Worm (Caenorhabditis elegans) whole organism, L3 larva: ENCODE measurements around the gene Y45F3A.4.
A peak's percentile ranks its signal among the peaks of the same experiment; 100 is the strongest.

Experiments
- R02D3.7 ChIP-seq: fragments of 150-350 bp; optimal IDR thresholded peaks from 2 replicates; lab custom pipeline; 2014; ENCODE audit warnings: missing biosample characterization, missing genetic modification characterization
- ZK546.5 ChIP-seq: sonication (generic microtip); optimal IDR thresholded peaks from 2 replicates; lab custom pipeline; 2017; ENCODE audit warnings: missing biosample characterization, missing genetic modification characterization
- aly-2 ChIP-seq: fragments of 150-350 bp; optimal IDR thresholded peaks from 2 replicates; lab custom pipeline; 2014; ENCODE audit warnings: missing biosample characterization, missing genetic modification characterization
- ama-1 ChIP-seq: fragments of 150-350 bp; optimal IDR thresholded peaks from 2 replicates; lab custom pipeline; 2018
- ceh-16 ChIP-seq: sonication (generic microtip); optimal IDR thresholded peaks from 2 replicates; lab custom pipeline; 2017; ENCODE audit warnings: missing biosample characterization, missing genetic modification characterization
- ceh-28 ChIP-seq: fragments of 150-350 bp; optimal IDR thresholded peaks from 2 replicates; lab custom pipeline; 2014; ENCODE audit warnings: missing biosample characterization, missing genetic modification reagents, missing genetic modification characterization
- ceh-82 ChIP-seq: fragments of 150-350 bp; optimal IDR thresholded peaks from 2 replicates; lab custom pipeline; 2014; ENCODE audit warnings: missing biosample characterization, missing genetic modification characterization
- ceh-9 ChIP-seq: sonication (generic microtip); optimal IDR thresholded peaks from 2 replicates; lab custom pipeline; 2018; ENCODE audit warnings: missing biosample characterization, missing genetic modification characterization
- daf-12 ChIP-seq: fragments of 150-350 bp; optimal IDR thresholded peaks from 2 replicates; lab custom pipeline; 2014; ENCODE audit warnings: missing biosample characterization, missing genetic modification reagents, missing genetic modification characterization
- egl-27 ChIP-seq: sonication (generic microtip); optimal IDR thresholded peaks from 4 replicates; lab custom pipeline; 2017; ENCODE audit warnings: missing biosample characterization, missing genetic modification reagents, missing genetic modification characterization
- egl-5 ChIP-seq: fragments of 150-350 bp; optimal IDR thresholded peaks from 2 replicates; lab custom pipeline; 2017; ENCODE audit warnings: missing biosample characterization, missing genetic modification reagents, missing genetic modification characterization, inconsistent platforms
- elt-1 ChIP-seq: fragments of 150-350 bp; optimal IDR thresholded peaks from 2 replicates; lab custom pipeline; 2014; ENCODE audit warnings: missing biosample characterization, missing genetic modification characterization
- elt-2 ChIP-seq: sonication (generic microtip); optimal IDR thresholded peaks from 2 replicates; lab custom pipeline; 2016; ENCODE audit warnings: missing genetic modification reagents, mild to moderate bottlenecking, missing genetic modification characterization, missing compliant biosample characterization
- elt-3 ChIP-seq, 3 experiments: fragments of 150-350 bp in 1 of 3; sonication (generic microtip) in 2 of 3; optimal IDR thresholded peaks; 2 replicates in 2 of 3; 4 replicates in 1 of 3; lab custom pipeline; 2014 to 2017; ENCODE audit warnings: missing biosample characterization in 3 of 3, missing genetic modification characterization in 3 of 3
- fkh-10 ChIP-seq: sonication (generic microtip); optimal IDR thresholded peaks from 2 replicates; lab custom pipeline; 2017; ENCODE audit warnings: missing biosample characterization, missing genetic modification reagents, missing genetic modification characterization
- fkh-2 ChIP-seq: fragments of 150-350 bp; optimal IDR thresholded peaks from 2 replicates; lab custom pipeline; 2014; ENCODE audit warnings: missing biosample characterization, missing genetic modification reagents, missing genetic modification characterization
- fos-1 ChIP-seq: fragments of 150-350 bp; optimal IDR thresholded peaks from 2 replicates; lab custom pipeline; 2014; ENCODE audit warnings: missing biosample characterization, missing genetic modification characterization
- hmg-11 ChIP-seq: sonication (generic microtip); optimal IDR thresholded peaks from 2 replicates; lab custom pipeline; 2016; ENCODE audit warnings: missing genetic modification characterization, missing compliant biosample characterization
- jun-1 ChIP-seq: fragments of 150-350 bp; optimal IDR thresholded peaks from 2 replicates; lab custom pipeline; 2014; ENCODE audit warnings: missing biosample characterization, missing genetic modification reagents, missing genetic modification characterization
- lin-15B ChIP-seq: fragments of 150-350 bp; optimal IDR thresholded peaks from 2 replicates; lab custom pipeline; 2014; ENCODE audit warnings: missing biosample characterization, missing genetic modification characterization
- lin-39 ChIP-seq: fragments of 150-350 bp; optimal IDR thresholded peaks from 2 replicates; lab custom pipeline; 2018; ENCODE audit warnings: missing biosample characterization, missing genetic modification reagents, missing genetic modification characterization
- lsy-12 ChIP-seq: sonication (generic microtip); optimal IDR thresholded peaks from 2 replicates; lab custom pipeline; 2016; ENCODE audit warnings: mild to moderate bottlenecking, missing genetic modification characterization, missing compliant biosample characterization
- mml-1 ChIP-seq: fragments of 150-350 bp; sonication (generic microtip); optimal IDR thresholded peaks from 3 replicates; lab custom pipeline; 2014; ENCODE audit warnings: missing biosample characterization, missing genetic modification characterization
- nfya-1 ChIP-seq: sonication (generic microtip); optimal IDR thresholded peaks from 2 replicates; lab custom pipeline; 2017; ENCODE audit warnings: missing genetic modification characterization, mild to moderate bottlenecking, missing compliant biosample characterization, antibody characterized with exemption, moderate library complexity; ENCODE audit not compliant: insufficient read depth
- nhr-11 ChIP-seq: fragments of 150-350 bp; optimal IDR thresholded peaks from 2 replicates; lab custom pipeline; 2014; ENCODE audit warnings: missing biosample characterization, missing genetic modification characterization
- nhr-12 ChIP-seq: fragments of 150-350 bp; optimal IDR thresholded peaks from 2 replicates; lab custom pipeline; 2014; ENCODE audit warnings: missing biosample characterization, missing genetic modification characterization
- nhr-23 ChIP-seq: fragments of 150-350 bp; optimal IDR thresholded peaks from 2 replicates; lab custom pipeline; 2014; ENCODE audit warnings: missing biosample characterization, missing genetic modification reagents, missing genetic modification characterization
- nhr-237 ChIP-seq: fragments of 150-350 bp; optimal IDR thresholded peaks from 2 replicates; lab custom pipeline; 2014; ENCODE audit warnings: missing biosample characterization, missing genetic modification characterization
- nhr-25 ChIP-seq: sonication (generic microtip); optimal IDR thresholded peaks from 2 replicates; lab custom pipeline; 2017; ENCODE audit warnings: missing biosample characterization, missing genetic modification characterization
- nhr-28 ChIP-seq: fragments of 150-350 bp; optimal IDR thresholded peaks from 2 replicates; lab custom pipeline; 2014; ENCODE audit warnings: missing biosample characterization, missing genetic modification characterization
- nhr-43 ChIP-seq: sonication (generic microtip); optimal IDR thresholded peaks from 2 replicates; lab custom pipeline; 2016; ENCODE audit warnings: mild to moderate bottlenecking, missing genetic modification characterization, missing compliant biosample characterization; ENCODE audit not compliant: poor library complexity, severe bottlenecking
- nhr-67 ChIP-seq: fragments of 150-350 bp; optimal IDR thresholded peaks from 2 replicates; lab custom pipeline; 2014; ENCODE audit warnings: missing biosample characterization, missing genetic modification characterization
- nhr-76 ChIP-seq: fragments of 150-350 bp; sonication (generic microtip); optimal IDR thresholded peaks from 5 replicates; lab custom pipeline; 2014; ENCODE audit warnings: missing biosample characterization, missing genetic modification characterization
- nhr-77 ChIP-seq: fragments of 150-350 bp; optimal IDR thresholded peaks from 2 replicates; lab custom pipeline; 2014; ENCODE audit warnings: missing biosample characterization, missing genetic modification characterization
- pha-4 ChIP-seq: fragments of 150-350 bp; optimal IDR thresholded peaks from 2 replicates; lab custom pipeline; 2014; ENCODE audit warnings: missing biosample characterization, missing genetic modification reagents, missing genetic modification characterization
- pqm-1 ChIP-seq: fragments of 150-350 bp; optimal IDR thresholded peaks from 2 replicates; lab custom pipeline; 2017; ENCODE audit warnings: missing biosample characterization, missing genetic modification characterization, inconsistent platforms
- sea-2 ChIP-seq: fragments of 150-350 bp; sonication (generic microtip); optimal IDR thresholded peaks from 4 replicates; lab custom pipeline; 2014; ENCODE audit warnings: missing biosample characterization, missing genetic modification reagents, missing genetic modification characterization
- skn-1 ChIP-seq: fragments of 150-350 bp; optimal IDR thresholded peaks from 2 replicates; lab custom pipeline; 2014; ENCODE audit warnings: missing biosample characterization, missing genetic modification characterization
- snpc-4 ChIP-seq: fragments of 150-350 bp; optimal IDR thresholded peaks from 2 replicates; lab custom pipeline; 2014; ENCODE audit warnings: missing biosample characterization, missing genetic modification characterization
- tbx-2 ChIP-seq: sonication (generic microtip); optimal IDR thresholded peaks from 2 replicates; lab custom pipeline; 2016; ENCODE audit warnings: mild to moderate bottlenecking, missing genetic modification characterization, missing compliant biosample characterization
- unc-39 ChIP-seq: sonication (generic microtip); optimal IDR thresholded peaks from 4 replicates; lab custom pipeline; 2017; ENCODE audit warnings: missing biosample characterization, missing genetic modification characterization
- unc-62 ChIP-seq: fragments of 150-350 bp; sonication (generic microtip); optimal IDR thresholded peaks from 4 replicates; lab custom pipeline; 2014; ENCODE audit warnings: missing biosample characterization, missing genetic modification reagents, missing genetic modification characterization
- zag-1 ChIP-seq: fragments of 150-350 bp; optimal IDR thresholded peaks from 2 replicates; lab custom pipeline; 2014; ENCODE audit warnings: missing biosample characterization, missing genetic modification characterization
- ztf-11 ChIP-seq: fragments of 150-350 bp; optimal IDR thresholded peaks from 2 replicates; lab custom pipeline; 2014; ENCODE audit warnings: missing biosample characterization, missing genetic modification characterization
- ztf-4 ChIP-seq: fragments of 150-350 bp; optimal IDR thresholded peaks from 2 replicates; lab custom pipeline; 2014; ENCODE audit warnings: missing biosample characterization, missing genetic modification characterization

Gene Y45F3A.4

ce11 chrIII:10575320-10575719 is at the start of gene Y45F3A.4:
Gene Y45F3A.4 (minus strand): TSS chrIII:10575420.
- no peak for TF ChIP-seq pha-4 (tag; lab: Kevin White, UChicago)
- no peak for TF ChIP-seq fkh-10 (GFP tag; lab: Kevin White, UChicago)
- no peak for TF ChIP-seq zag-1
- TF ChIP-seq fos-1 = no peak
- TF ChIP-seq nhr-12 (tag; lab: Kevin White, UChicago) = no peak
- TF ChIP-seq elt-1 (tag; lab: Kevin White, UChicago) = no peak
- no peak for TF ChIP-seq lin-39 (tag; lab: Kevin White, UChicago)
- TF ChIP-seq mml-1 (tag; lab: Kevin White, UChicago) = no peak
- no peak for TF ChIP-seq nhr-11 (tag; lab: Kevin White, UChicago)
- no peak for TF ChIP-seq ZK546.5 (tag; lab: Kevin White, UChicago)
- TF ChIP-seq egl-27 (tag; lab: Kevin White, UChicago) = no peak
- no peak for TF ChIP-seq snpc-4 (tag; lab: Kevin White, UChicago)
- TF ChIP-seq nhr-28 (tag; lab: Kevin White, UChicago) = no peak
- TF ChIP-seq jun-1 (tag; lab: Kevin White, UChicago) = no peak
- no peak for TF ChIP-seq ceh-28 (tag; lab: Kevin White, UChicago)
- no peak for TF ChIP-seq ceh-9 (tag; lab: Kevin White, UChicago)
- no peak for TF ChIP-seq aly-2 (tag; lab: Kevin White, UChicago)
- TF ChIP-seq elt-2 (tag; lab: Kevin White, UChicago) = no peak
- TF ChIP-seq ceh-82 (tag; lab: Kevin White, UChicago) = no peak

DNA sequence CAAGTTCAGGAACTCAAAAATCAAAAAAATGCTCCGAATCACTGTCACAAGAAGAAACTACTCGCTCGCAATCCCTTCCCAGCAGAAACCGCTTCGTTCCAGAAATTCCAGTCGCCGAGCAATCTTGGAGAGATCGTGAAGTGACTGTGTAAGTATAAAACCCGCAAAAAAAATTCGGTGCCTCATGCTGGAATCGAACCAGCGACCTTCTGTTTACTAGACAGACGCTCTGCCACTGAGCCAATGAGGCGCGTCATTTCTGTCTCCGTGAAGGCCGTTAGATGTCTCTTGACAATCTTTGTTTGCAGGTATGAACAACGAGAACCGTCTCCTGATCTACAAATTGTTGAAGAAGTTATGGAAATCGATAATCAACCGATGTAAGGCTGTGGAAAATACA is 49.3 kb upstream of the Y45F3A.4 start:
- TF ChIP-seq ceh-28 (tag; lab: Kevin White, UChicago) = no peak
- peak; percentile 53 for TF ChIP-seq nfya-1 (tag; lab: Kevin White, UChicago)
- peak; percentile 6 for TF ChIP-seq elt-2 (tag; lab: Kevin White, UChicago)
- TF ChIP-seq jun-1 (tag; lab: Kevin White, UChicago) = no peak
- no peak for TF ChIP-seq aly-2 (tag; lab: Kevin White, UChicago)
- no peak for TF ChIP-seq pqm-1 (tag; lab: Kevin White, UChicago)
- TF ChIP-seq nhr-25 (tag; lab: Kevin White, UChicago) = peak; percentile 19
- peak; percentile 4 for TF ChIP-seq nhr-23
- peak; percentile 26 for TF ChIP-seq nhr-43 (tag; lab: Kevin White, UChicago)
- TF ChIP-seq ZK546.5 (tag; lab: Kevin White, UChicago) = no peak
- no peak for TF ChIP-seq elt-3 (tag; optimal IDR thresholded peaks at IDR 0.05; lab: Kevin White, UChicago)
- peak; percentile 60 for TF ChIP-seq hmg-11 (tag; lab: Kevin White, UChicago)
- peak; percentile 61 for TF ChIP-seq pha-4 (tag; lab: Kevin White, UChicago)
- TF ChIP-seq lin-39 (tag; lab: Kevin White, UChicago) = peak; percentile 9
- no peak for TF ChIP-seq elt-1 (tag; lab: Kevin White, UChicago)
- no peak for TF ChIP-seq egl-5 (tag; lab: Kevin White, UChicago)
- no peak for TF ChIP-seq nhr-12 (tag; lab: Kevin White, UChicago)
- TF ChIP-seq lsy-12 (tag; lab: Kevin White, UChicago) = peak; percentile 59
- no peak for TF ChIP-seq ztf-4 (tag; lab: Kevin White, UChicago)

ce11 chrIII:10621208-10621607 is 46.0 kb upstream of the Y45F3A.4 start, which contains the start of the genes lron-10 and hpr-9:
Gene lron-10 (minus strand): TSS chrIII:10621369.
Gene hpr-9 (plus strand): TSS chrIII:10621551.
- peak; percentile 12 for TF ChIP-seq R02D3.7 (tag; lab: Kevin White, UChicago)
- TF ChIP-seq ceh-28 (tag; lab: Kevin White, UChicago) = peak; percentile 53
- peak; percentile 7 for TF ChIP-seq nhr-76
- TF ChIP-seq nfya-1 (tag; lab: Kevin White, UChicago) = peak; percentile 78
- TF ChIP-seq pqm-1 (tag; lab: Kevin White, UChicago) = peak; percentile 2
- TF ChIP-seq unc-62 (GFP tag; lab: Kevin White, UChicago) = peak; percentile 25
- TF ChIP-seq lin-39 (tag; lab: Kevin White, UChicago) = peak; percentile 39
- TF ChIP-seq nhr-237 (tag; lab: Kevin White, UChicago) = no peak
- TF ChIP-seq nhr-77 (tag; lab: Kevin White, UChicago) = no peak
- TF ChIP-seq nhr-11 (tag; lab: Kevin White, UChicago) = no peak
- TF ChIP-seq daf-12 (tag; lab: Kevin White, UChicago) = no peak
- no peak for TF ChIP-seq aly-2 (tag; lab: Kevin White, UChicago)
- no peak for TF ChIP-seq ztf-4 (tag; lab: Kevin White, UChicago)
- TF ChIP-seq fkh-10 (GFP tag; lab: Kevin White, UChicago) = no peak
- TF ChIP-seq lin-15B (tag; lab: Kevin White, UChicago) = peak; percentile 67
- TF ChIP-seq egl-5 (tag; lab: Kevin White, UChicago) = peak; percentile 51
- TF ChIP-seq hmg-11 (tag; lab: Kevin White, UChicago) = peak; percentile 39
- no peak for TF ChIP-seq ztf-11 (tag; lab: Kevin White, UChicago)
- TF ChIP-seq nhr-28 (tag; lab: Kevin White, UChicago) = no peak
- TF ChIP-seq ama-1 = peak; percentile 36
- no peak for TF ChIP-seq nhr-67 (tag; lab: Kevin White, UChicago)
- no peak for TF ChIP-seq ceh-16
- peak; percentile 95 for TF ChIP-seq nhr-23
- peak; percentile 24 for TF ChIP-seq nhr-25 (tag; lab: Kevin White, UChicago)
- TF ChIP-seq tbx-2 (tag; lab: Kevin White, UChicago) = peak; percentile 49
- peak; percentile 19 for TF ChIP-seq snpc-4 (tag; lab: Kevin White, UChicago)
- no peak for TF ChIP-seq unc-39
- no peak for TF ChIP-seq jun-1 (tag; lab: Kevin White, UChicago)
- TF ChIP-seq fos-1 = no peak
- TF ChIP-seq sea-2 (GFP tag; lab: Kevin White, UChicago) = no peak
- TF ChIP-seq elt-2 (tag; lab: Kevin White, UChicago) = peak; percentile 25
- TF ChIP-seq fkh-2 (tag; lab: Kevin White, UChicago) = no peak
- no peak for TF ChIP-seq egl-27 (tag; lab: Kevin White, UChicago)
- TF ChIP-seq lsy-12 (tag; lab: Kevin White, UChicago) = peak; percentile 62
- TF ChIP-seq skn-1 (tag; lab: Kevin White, UChicago) = peak; percentile 4
- TF ChIP-seq elt-3 (tag; optimal IDR thresholded peaks at IDR 0.05; lab: Kevin White, UChicago) = no peak
- TF ChIP-seq elt-1 (tag; lab: Kevin White, UChicago) = no peak
